Worm (Caenorhabditis elegans) whole organism, L4/young adult: ENCODE results near the gene W09D6.1.

ENCODE experiments used
- W03F9.2 ChIP-seq: fragments of 150-350 bp; optimal IDR thresholded peaks from 2 replicates; lab custom pipeline; 2014; ENCODE audit warnings: missing biosample characterization, missing genetic modification characterization
- him-1 ChIP-seq: sonication (generic microtip); optimal IDR thresholded peaks from 2 replicates; lab custom pipeline; 2016; ENCODE audit warnings: missing genotype, missing genetic modification reagents, missing genetic modification characterization, missing compliant biosample characterization

DNA sequence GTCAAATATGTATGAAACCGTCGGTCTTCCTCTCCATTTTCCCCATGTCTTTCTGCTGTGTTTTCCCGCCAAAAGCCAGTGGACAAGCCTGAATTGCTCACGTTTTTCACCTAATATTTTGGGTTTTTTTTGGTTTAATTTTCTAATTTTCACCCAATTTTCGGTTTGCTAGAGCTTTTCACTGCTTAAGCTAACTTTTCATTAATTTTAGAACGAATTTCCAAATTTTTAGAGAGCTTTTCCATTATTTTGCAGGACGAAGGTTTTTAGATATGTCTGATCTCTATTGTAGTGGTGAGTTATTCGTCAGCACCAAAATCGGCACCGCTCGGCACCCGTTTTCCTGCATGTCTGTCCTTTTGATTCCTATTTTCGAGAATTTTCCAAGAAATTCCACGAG is 15.1 kb upstream of the W09D6.1 start:
- TF ChIP-seq W03F9.2 (no peak), him-1 (tag; lab: Kevin White, UChicago) (no peak)
